Fruit fly (Drosophila melanogaster) Kc167 (cell line): Measurements from ENCODE around the gene sun.

Source experiments
- h ChIP-seq: fragments of >200 bp; optimal IDR thresholded peaks from 3 replicates; lab custom pipeline; 2018; ENCODE audit warnings: missing external identifiers
- insv ChIP-seq: fragments of >200 bp; optimal IDR thresholded peaks from 3 replicates; lab custom pipeline; 2018; ENCODE audit warnings: missing external identifiers
- psq ChIP-seq: fragments of >200 bp; optimal IDR thresholded peaks from 2 replicates; lab custom pipeline; 2017; ENCODE audit warnings: missing external identifiers
- ttk ChIP-seq: sonication (Bioruptor generic); optimal IDR thresholded peaks from 2 replicates; lab custom pipeline; 2017; ENCODE audit warnings: missing external identifiers

DNA sequence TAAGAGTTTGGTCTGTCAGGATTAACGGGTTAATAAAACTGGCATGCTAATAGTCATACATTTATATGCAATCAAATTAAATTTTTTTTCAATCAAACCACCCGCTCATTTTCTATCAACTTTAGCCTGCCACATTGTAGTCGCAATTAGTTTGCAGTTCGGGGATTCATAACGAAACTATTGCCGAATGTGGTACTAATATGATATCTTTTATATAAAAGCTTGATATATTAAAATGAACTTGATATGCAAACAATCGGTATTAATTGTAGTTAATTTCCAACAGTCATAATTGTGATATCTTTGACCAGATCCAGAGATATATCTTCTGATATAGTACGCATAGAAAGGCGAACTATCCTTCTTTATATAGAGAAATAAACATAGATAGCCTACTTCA is 17.0 kb upstream of the sun start:
- TF ChIP-seq psq (lab: Kevin White, UChicago), result no peak
- no peak for TF ChIP-seq insv (lab: Kevin White, UChicago)
- no peak for TF ChIP-seq h
- TF ChIP-seq ttk (lab: Kevin White, UChicago), result no peak
